Fruit fly (Drosophila melanogaster) whole organism, embryonic: Measurements from ENCODE around the gene Pmm2.

Source experiments
- Ada2b ChIP-seq: fragments of 200-800 bp; sonication (Bioruptor generic); IDR thresholded peaks from 2 replicates; pipeline ENCODE4 v1.3.6; 2022; ENCODE audit warnings: missing biosample characterization, missing genetic modification characterization
- Awh ChIP-seq: fragments of 200-800 bp; sonication (Bioruptor generic); IDR thresholded peaks from 2 replicates; pipeline ENCODE4, ENCODE4 v1.3.6; 2022; ENCODE audit warnings: missing biosample characterization, missing genetic modification characterization
- CG10267 ChIP-seq: fragments of 200-800 bp; sonication (Bioruptor generic); optimal IDR thresholded peaks from 2 replicates; lab custom pipeline; 2018; ENCODE audit warnings: missing biosample characterization, mild to moderate bottlenecking, missing genetic modification characterization, moderate library complexity
- CG10431 ChIP-seq: fragments of 200-800 bp; sonication (Bioruptor generic); optimal IDR thresholded peaks from 3 replicates; lab custom pipeline; 2018; ENCODE audit warnings: missing biosample characterization, mild to moderate bottlenecking, missing genetic modification characterization
- CG10462 ChIP-seq: fragments of 200-800 bp; sonication (Bioruptor generic); optimal IDR thresholded peaks from 2 replicates; lab custom pipeline; 2016; ENCODE audit warnings: missing biosample characterization, missing genetic modification characterization
- CG12236 ChIP-seq: fragments of 200-800 bp; sonication (Bioruptor generic); optimal IDR thresholded peaks from 2 replicates; lab custom pipeline; 2016; ENCODE audit warnings: missing biosample characterization, missing genetic modification characterization
- CG13296 ChIP-seq: fragments of 200-800 bp; sonication (Bioruptor generic); optimal IDR thresholded peaks from 3 replicates; lab custom pipeline; 2018; ENCODE audit warnings: missing biosample characterization, mild to moderate bottlenecking, missing genetic modification characterization
- CG13775 ChIP-seq: fragments of 200-800 bp; sonication (Bioruptor generic); optimal IDR thresholded peaks from 3 replicates; lab custom pipeline; 2017; ENCODE audit warnings: missing biosample characterization, mild to moderate bottlenecking, missing genetic modification characterization
- CG14050 ChIP-seq: fragments of 200-800 bp; sonication (Bioruptor generic); IDR thresholded peaks from 3 replicates; pipeline ENCODE4 v1.3.6; 2022; ENCODE audit warnings: missing biosample characterization, missing genetic modification characterization
- CG14710 ChIP-seq: fragments of 200-800 bp; sonication (Bioruptor generic); optimal IDR thresholded peaks from 3 replicates; lab custom pipeline; 2019; ENCODE audit warnings: missing biosample characterization, mild to moderate bottlenecking, missing genetic modification characterization, moderate library complexity
- CG16813 ChIP-seq: fragments of 200-800 bp; sonication (Bioruptor generic); IDR thresholded peaks from 3 replicates; pipeline ENCODE4 v1.3.6; 2022; ENCODE audit warnings: missing biosample characterization, missing genetic modification characterization; ENCODE audit not compliant: partially characterized antibody
- CG16863 ChIP-seq: fragments of 200-800 bp; sonication (Bioruptor generic); optimal IDR thresholded peaks from 3 replicates; lab custom pipeline; 2016; ENCODE audit warnings: missing biosample characterization, missing genetic modification characterization
- CG17361 ChIP-seq: fragments of 200-800 bp; sonication (Bioruptor generic); IDR thresholded peaks from 3 replicates; pipeline ENCODE4 v1.3.6; 2022; ENCODE audit warnings: missing biosample characterization, missing genetic modification characterization
- CG17568 ChIP-seq: fragments of 200-800 bp; sonication (Bioruptor generic); optimal IDR thresholded peaks from 2 replicates; lab custom pipeline; 2018; ENCODE audit warnings: missing biosample characterization, mild to moderate bottlenecking, missing genetic modification characterization, moderate library complexity
- CG17612 ChIP-seq: fragments of 200-800 bp; sonication (Bioruptor generic); IDR thresholded peaks from 2 replicates; pipeline ENCODE4 v1.3.6; 2022; ENCODE audit warnings: missing biosample characterization, missing genetic modification characterization
- CG17829 ChIP-seq: fragments of 200-800 bp; optimal IDR thresholded peaks from 2 replicates; lab custom pipeline; 2019; ENCODE audit warnings: missing biosample characterization, mild to moderate bottlenecking, missing genetic modification characterization, moderate library complexity
- CG1792 ChIP-seq: fragments of 200-800 bp; sonication (Bioruptor generic); optimal IDR thresholded peaks from 2 replicates; lab custom pipeline; 2016; ENCODE audit warnings: missing biosample characterization, missing genetic modification characterization
- CG2129 ChIP-seq: fragments of 200-800 bp; sonication (Bioruptor generic); IDR thresholded peaks from 2 replicates; pipeline ENCODE4 v1.3.6; 2022; ENCODE audit warnings: missing biosample characterization, missing genetic modification characterization; ENCODE audit not compliant: partially characterized antibody
- CG2712 ChIP-seq: fragments of 200-800 bp; optimal IDR thresholded peaks from 3 replicates; lab custom pipeline; 2019; ENCODE audit warnings: missing biosample characterization, mild to moderate bottlenecking, missing genetic modification characterization, moderate library complexity
- CG32767 ChIP-seq: fragments of 200-800 bp; sonication (Bioruptor generic); IDR thresholded peaks from 2 replicates; pipeline ENCODE4 v1.3.6; 2022; ENCODE audit warnings: missing biosample characterization, missing genetic modification characterization
- CG3407 ChIP-seq: fragments of 200-800 bp; sonication (Bioruptor generic); optimal IDR thresholded peaks from 2 replicates; lab custom pipeline; 2018; ENCODE audit warnings: missing biosample characterization, mild to moderate bottlenecking, missing genetic modification characterization
- CG4360 ChIP-seq: fragments of 200-800 bp; sonication (Bioruptor generic); IDR thresholded peaks from 2 replicates; pipeline ENCODE4 v1.3.6; 2022; ENCODE audit warnings: missing biosample characterization, missing genetic modification characterization
- CG4707 ChIP-seq: fragments of 200-800 bp; sonication (Bioruptor generic); optimal IDR thresholded peaks from 2 replicates; lab custom pipeline; 2018; ENCODE audit warnings: missing biosample characterization, mild to moderate bottlenecking, missing genetic modification characterization, moderate library complexity
- CG4820 ChIP-seq: fragments of 200-800 bp; sonication (Bioruptor generic); optimal IDR thresholded peaks from 3 replicates; lab custom pipeline; 2016; ENCODE audit warnings: missing biosample characterization, missing genetic modification characterization
- CG6254 ChIP-seq: fragments of 200-800 bp; sonication (Bioruptor generic); optimal IDR thresholded peaks from 3 replicates; lab custom pipeline; 2017; ENCODE audit warnings: mild to moderate bottlenecking, missing biosample characterization, missing genetic modification reagents, missing genetic modification characterization
- CG6689 ChIP-seq: fragments of 200-800 bp; sonication (Bioruptor generic); IDR thresholded peaks from 2 replicates; pipeline ENCODE4 v1.3.6; 2022; ENCODE audit warnings: missing biosample characterization, missing genetic modification characterization
- CG6791 ChIP-seq: fragments of 200-800 bp; sonication (Bioruptor generic); IDR thresholded peaks from 3 replicates; pipeline ENCODE4 v1.3.6; 2022; ENCODE audit warnings: missing biosample characterization, missing genetic modification characterization; ENCODE audit not compliant: partially characterized antibody
- CG7987 ChIP-seq: fragments of 200-800 bp; sonication (Bioruptor generic); optimal IDR thresholded peaks from 2 replicates; lab custom pipeline; 2018; ENCODE audit warnings: missing biosample characterization, mild to moderate bottlenecking, missing genetic modification characterization, moderate library complexity
- Chrac-16 ChIP-seq: fragments of 200-800 bp; sonication (Bioruptor generic); optimal IDR thresholded peaks from 3 replicates; lab custom pipeline; 2016; ENCODE audit warnings: missing biosample characterization, missing genetic modification characterization
- D ChIP-seq, 2 experiments: fragments of 200-800 bp in 1 of 2; fragments of >200 bp in 1 of 2; sonication (Bioruptor generic) in 1 of 2; optimal IDR thresholded peaks; 2 replicates in 1 of 2; 3 replicates in 1 of 2; lab custom pipeline; 2017; ENCODE audit warnings: mild to moderate bottlenecking in 1 of 2, missing biosample characterization in 1 of 2, missing genetic modification characterization in 1 of 2, missing genetic modification reagents in 1 of 2
- Dp ChIP-seq: fragments of 200-800 bp; sonication (Bioruptor generic); optimal IDR thresholded peaks from 2 replicates; lab custom pipeline; 2018; ENCODE audit warnings: missing biosample characterization, mild to moderate bottlenecking, missing genetic modification characterization, moderate library complexity
- HHEX ChIP-seq: fragments of 200-800 bp; sonication (Bioruptor generic); optimal IDR thresholded peaks from 3 replicates; lab custom pipeline; 2017; ENCODE audit warnings: missing biosample characterization, mild to moderate bottlenecking, missing genetic modification characterization, missing genetic modification reagents
- HLH54F ChIP-seq: fragments of 200-800 bp; sonication (Bioruptor generic); optimal IDR thresholded peaks from 3 replicates; lab custom pipeline; 2016; ENCODE audit warnings: missing biosample characterization, missing genetic modification characterization
- Mes4 ChIP-seq: fragments of 200-800 bp; sonication (Bioruptor generic); optimal IDR thresholded peaks from 2 replicates; lab custom pipeline; 2016; ENCODE audit warnings: missing biosample characterization, missing genetic modification characterization
- Mrtf ChIP-seq: fragments of 200-800 bp; sonication (Bioruptor generic); IDR thresholded peaks from 3 replicates; pipeline ENCODE4 v1.3.6; 2022; ENCODE audit warnings: missing biosample characterization, missing genetic modification characterization
- NC2β ChIP-seq: fragments of 200-800 bp; sonication (Bioruptor generic); optimal IDR thresholded peaks from 2 replicates; lab custom pipeline; 2016; ENCODE audit warnings: missing biosample characterization, missing genetic modification characterization
- Neu2 ChIP-seq: fragments of 200-800 bp; sonication (Bioruptor generic); optimal IDR thresholded peaks from 3 replicates; lab custom pipeline; 2016; ENCODE audit warnings: missing biosample characterization, missing genetic modification characterization, borderline replicate concordance
- Sry-β ChIP-seq: fragments of 200-800 bp; sonication (Bioruptor generic); optimal IDR thresholded peaks from 2 replicates; lab custom pipeline; 2018; ENCODE audit warnings: missing biosample characterization, mild to moderate bottlenecking, missing genetic modification characterization, moderate library complexity
- Xbp1 ChIP-seq: fragments of 200-800 bp; sonication (Bioruptor generic); optimal IDR thresholded peaks from 3 replicates; lab custom pipeline; 2016; ENCODE audit warnings: missing biosample characterization, mild to moderate bottlenecking, missing genetic modification characterization
- bowl ChIP-seq: fragments of 200-800 bp; sonication (Bioruptor generic); IDR thresholded peaks from 2 replicates; pipeline ENCODE4 v1.3.6; 2022; ENCODE audit warnings: missing biosample characterization, missing genetic modification characterization
- fd102C ChIP-seq: fragments of 200-800 bp; sonication (Bioruptor generic); optimal IDR thresholded peaks from 2 replicates; lab custom pipeline; 2018; ENCODE audit warnings: missing biosample characterization, mild to moderate bottlenecking, missing genetic modification characterization, moderate library complexity
- gcm ChIP-seq: fragments of 200-800 bp; sonication (Bioruptor generic); optimal IDR thresholded peaks from 2 replicates; lab custom pipeline; 2019; ENCODE audit warnings: missing biosample characterization, mild to moderate bottlenecking, missing genetic modification characterization, moderate library complexity
- gt ChIP-seq: fragments of 200-800 bp; sonication (Bioruptor generic); IDR thresholded peaks from 2 replicates; pipeline ENCODE4 v1.3.6; 2022; ENCODE audit warnings: missing biosample characterization, missing genetic modification characterization
- hbn ChIP-seq: fragments of 200-800 bp; sonication (Bioruptor generic); IDR thresholded peaks from 2 replicates; pipeline ENCODE4 v1.3.6; 2022; ENCODE audit warnings: missing biosample characterization, missing genetic modification characterization; ENCODE audit not compliant: partially characterized antibody
- lov ChIP-seq, 2 experiments: fragments of 200-800 bp in 1 of 2; fragments of >200 bp in 1 of 2; sonication (Bioruptor generic) in 1 of 2; IDR thresholded peaks in 1 of 2; optimal IDR thresholded peaks in 1 of 2; 2 replicates in 1 of 2; 3 replicates in 1 of 2; pipeline versions ENCODE4 v1.3.6 to Lab custom; 2017 to 2022; ENCODE audit warnings: missing biosample characterization in 1 of 2, missing genetic modification characterization in 1 of 2
- nau ChIP-seq: fragments of 200-800 bp; sonication (Bioruptor generic); optimal IDR thresholded peaks from 3 replicates; lab custom pipeline; 2017; ENCODE audit warnings: missing biosample characterization, mild to moderate bottlenecking, missing genetic modification characterization, missing genetic modification reagents
- pfk ChIP-seq: fragments of 200-800 bp; sonication (Bioruptor generic); optimal IDR thresholded peaks from 2 replicates; lab custom pipeline; 2018; ENCODE audit warnings: missing biosample characterization, mild to moderate bottlenecking, missing genetic modification characterization, moderate library complexity
- sob ChIP-seq: fragments of 200-800 bp; sonication (Bioruptor generic); IDR thresholded peaks from 2 replicates; pipeline ENCODE4 v1.3.6; 2022; ENCODE audit warnings: missing biosample characterization, missing genetic modification characterization
- vnd ChIP-seq: fragments of 200-800 bp; sonication (Bioruptor generic); IDR thresholded peaks from 3 replicates; pipeline ENCODE4 v1.3.6; 2022; ENCODE audit warnings: missing biosample characterization, missing genetic modification characterization; ENCODE audit not compliant: partially characterized antibody

The Pmm2 gene

DNA sequence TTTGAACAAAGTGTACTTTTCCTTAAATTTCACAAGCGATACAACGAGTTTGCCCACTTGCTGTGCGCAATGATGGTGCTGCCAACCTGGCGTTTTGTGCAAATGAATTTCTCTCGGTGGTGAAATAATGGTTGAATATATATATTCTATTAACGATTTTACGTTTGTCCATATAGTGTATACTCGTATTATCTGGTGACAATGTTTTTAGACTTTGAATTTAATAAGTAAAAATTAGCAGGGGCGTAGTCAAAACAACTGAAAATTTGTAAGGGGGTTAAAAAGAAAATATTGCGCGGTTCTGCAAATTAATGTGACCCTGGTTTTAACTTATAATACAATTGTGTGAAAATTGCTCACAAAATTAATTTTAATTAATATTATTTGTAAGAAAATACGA, 10.4 kb upstream of the Pmm2 start, which contains the start of the genes ver and Gcn5 (continued):
- TF ChIP-seq CG2712 (tag; lab: Kevin White, UChicago) (peak; percentile 92), CG16863 (peak; percentile 79), sob (peak; percentile 94), Dp (GFP tag; lab: Kevin White, UChicago) (peak; percentile 58), bowl (peak; percentile 76), Mrtf (GFP tag; lab: Robert Waterston, UW) (peak; percentile 88), CG7987 (GFP tag; lab: Kevin White, UChicago) (peak; percentile 81), CG16813 (GFP tag; lab: Robert Waterston, UW) (no peak), CG32767 (GFP tag; lab: Robert Waterston, UW) (peak; percentile 90), CG6689 (GFP tag; lab: Robert Waterston, UW) (peak; percentile 95), CG17829 (tag; lab: Kevin White, UChicago) (peak; percentile 91), lov (optimal IDR thresholded peaks at IDR 0.05; lab: Kevin White, UChicago) (no peak), lov (GFP tag; IDR thresholded peaks at IDR 0.05; lab: Robert Waterston, UW) (peak; percentile 90), CG12236 (peak; percentile 18), CG1792 (GFP tag; lab: Kevin White, UChicago) (peak; percentile 76), hbn (GFP tag; lab: Robert Waterston, UW) (no peak), CG6791 (GFP tag; lab: Robert Waterston, UW) (no peak), pfk (GFP tag; lab: Kevin White, UChicago) (peak; percentile 28), nau (no peak), Awh (GFP tag; lab: Robert Waterston, UW) (peak; percentile 93), HLH54F (GFP tag; lab: Kevin White, UChicago) (peak; percentile 89), Neu2 (GFP tag; lab: Kevin White, UChicago) (no peak), CG10462 (GFP tag; lab: Kevin White, UChicago) (peak; percentile 82), fd102C (no peak), CG14050 (peak; percentile 93), Chrac-16 (GFP tag; lab: Kevin White, UChicago) (peak; percentile 86), CG17612 (GFP tag; lab: Robert Waterston, UW) (peak; percentile 81), D (optimal IDR thresholded peaks at IDR 0.05; lab: Kevin White, UChicago) (no peak), D (GFP tag; optimal IDR thresholded peaks at IDR 0.05; lab: Kevin White, UChicago) (peak; percentile 84), CG6254 (GFP tag; lab: Kevin White, UChicago) (peak; percentile 83), CG4820 (GFP tag; lab: Kevin White, UChicago) (peak; percentile 86), NC2β (GFP tag; lab: Kevin White, UChicago) (peak; percentile 72), CG4360 (GFP tag; lab: Robert Waterston, UW) (peak; percentile 63), Mes4 (GFP tag; lab: Kevin White, UChicago) (peak; percentile 54), HHEX (GFP tag; lab: Kevin White, UChicago) (peak; percentile 93), Sry-β (GFP tag; lab: Kevin White, UChicago) (peak; percentile 36), vnd (GFP tag; lab: Robert Waterston, UW) (no peak), CG17361 (GFP tag; lab: Robert Waterston, UW) (peak; percentile 95), gcm (GFP tag; lab: Kevin White, UChicago) (peak; percentile 88), CG4707 (peak; percentile 65), CG10431 (peak; percentile 62), CG13296 (GFP tag; lab: Kevin White, UChicago) (peak; percentile 92), CG3407 (GFP tag; lab: Kevin White, UChicago) (peak; percentile 75), CG14710 (peak; percentile 91), CG10267 (tag; lab: Kevin White, UChicago) (peak; percentile 88), CG2129 (GFP tag; lab: Robert Waterston, UW) (no peak), CG13775 (GFP tag; lab: Kevin White, UChicago) (peak; percentile 93), Xbp1 (GFP tag; lab: Kevin White, UChicago) (peak; percentile 94), gt (GFP tag; lab: Robert Waterston, UW) (peak; percentile 77), Ada2b (peak; percentile 92), CG17568 (GFP tag; lab: Kevin White, UChicago) (no peak)
